Fruit fly (Drosophila melanogaster): ENCODE data around the gene CG14270.
A peak's percentile ranks its signal among the peaks of the same experiment; 100 is the strongest.

DNA sequence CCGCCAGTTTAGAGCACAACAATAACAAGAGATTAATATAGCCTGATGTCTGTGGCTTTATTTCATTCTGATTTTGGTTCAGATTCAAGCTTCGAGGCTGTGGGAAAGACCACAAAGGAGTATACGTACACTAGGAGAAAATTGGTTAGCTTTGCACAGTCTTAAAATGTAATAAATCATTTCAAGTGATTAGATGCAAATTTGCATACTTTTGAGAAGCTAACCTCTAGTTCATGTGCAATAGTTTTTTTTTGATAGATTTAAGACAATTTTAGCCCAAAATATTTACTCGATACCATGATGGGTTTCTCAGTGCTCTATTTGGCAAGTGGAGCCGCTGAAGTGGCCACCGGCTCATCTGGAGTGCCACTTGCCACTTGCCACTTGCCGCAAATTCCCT, 27.7 kb downstream of the CG14270 start:
- peak; percentile 29; the same call in 1 of the 2 replicates for TF ChIP-seq Ets98B (GFP tag; IDR thresholded peaks at IDR 0.05)
- peak; percentile 49; the same call in 2 of the 3 replicates for TF ChIP-seq CG4496 (GFP tag; IDR thresholded peaks at IDR 0.05)
- no peak for TF ChIP-seq gl (tag; optimal IDR thresholded peaks at IDR 0.05)
- TF ChIP-seq CG14655 (GFP tag; optimal IDR thresholded peaks at IDR 0.05): peak; percentile 11
- peak; percentile 30; the same call in 1 of the 2 replicates for TF ChIP-seq CG32121 (GFP tag; IDR thresholded peaks at IDR 0.05)
- no peak for TF ChIP-seq CG8159 (tag; optimal IDR thresholded peaks at IDR 0.05)
- no peak for TF ChIP-seq CG8301 (tag; optimal IDR thresholded peaks at IDR 0.05)
- TF ChIP-seq D1 (tag; optimal IDR thresholded peaks at IDR 0.05): no peak
- no peak for TF ChIP-seq CG13204 (GFP tag; optimal IDR thresholded peaks at IDR 0.05)
